Fruit fly (Drosophila melanogaster) whole organism, prepupa: Measurements from ENCODE around the gene Cpr66Cb.

ENCODE experiments used
- Blimp-1 ChIP-seq: fragments of 200-800 bp; sonication (Bioruptor generic); optimal IDR thresholded peaks from 3 replicates; lab custom pipeline; 2017; ENCODE audit warnings: missing biosample characterization, missing genetic modification characterization, mild to moderate bottlenecking, moderate library complexity, missing genetic modification reagents
- CG10631 ChIP-seq: fragments of 200-800 bp; sonication (Bioruptor generic); optimal IDR thresholded peaks from 2 replicates; lab custom pipeline; 2016; ENCODE audit warnings: missing biosample characterization, missing genetic modification characterization
- CG10669 ChIP-seq: fragments of 200-800 bp; sonication (Bioruptor generic); optimal IDR thresholded peaks from 3 replicates; lab custom pipeline; 2018; ENCODE audit warnings: missing biosample characterization, mild to moderate bottlenecking, missing genetic modification characterization, moderate library complexity
- CG11294 ChIP-seq: fragments of 200-800 bp; sonication (Bioruptor generic); IDR thresholded peaks from 2 replicates; pipeline ENCODE4 v1.3.6; 2022; ENCODE audit warnings: missing biosample characterization, missing genetic modification characterization
- CG11762 ChIP-seq: fragments of 200-800 bp; sonication (Bioruptor generic); optimal IDR thresholded peaks from 3 replicates; lab custom pipeline; 2016; ENCODE audit warnings: missing biosample characterization, missing genetic modification characterization; ENCODE audit not compliant: insufficient read depth
- CG11902 ChIP-seq: fragments of 200-800 bp; sonication (Bioruptor generic); optimal IDR thresholded peaks from 3 replicates; lab custom pipeline; 2016; ENCODE audit warnings: missing biosample characterization, missing genetic modification characterization
- CG15336 ChIP-seq: fragments of 200-800 bp; sonication (Bioruptor generic); IDR thresholded peaks from 2 replicates; pipeline ENCODE4 v1.3.6; 2022; ENCODE audit warnings: missing biosample characterization, missing genetic modification characterization
- CG1621 ChIP-seq: fragments of 200-800 bp; sonication (Bioruptor generic); optimal IDR thresholded peaks from 3 replicates; lab custom pipeline; 2018; ENCODE audit warnings: missing biosample characterization, mild to moderate bottlenecking, missing genetic modification characterization
- CG16779 ChIP-seq: fragments of 200-800 bp; sonication (Bioruptor generic); optimal IDR thresholded peaks from 3 replicates; lab custom pipeline; 2017; ENCODE audit warnings: missing biosample characterization, mild to moderate bottlenecking, missing genetic modification characterization
- CG31627 ChIP-seq: fragments of 200-800 bp; sonication (Bioruptor generic); optimal IDR thresholded peaks from 3 replicates; lab custom pipeline; 2016; ENCODE audit warnings: missing biosample characterization, missing genetic modification characterization
- CG32006 ChIP-seq: fragments of 200-800 bp; sonication (Bioruptor generic); optimal IDR thresholded peaks from 3 replicates; lab custom pipeline; 2017; ENCODE audit warnings: missing biosample characterization, mild to moderate bottlenecking, missing genetic modification characterization
- CG34406 ChIP-seq: fragments of 200-800 bp; sonication (Bioruptor generic); optimal IDR thresholded peaks from 3 replicates; lab custom pipeline; 2016; ENCODE audit warnings: missing biosample characterization, missing genetic modification characterization
- CG3919 ChIP-seq: fragments of 200-800 bp; sonication (Bioruptor generic); optimal IDR thresholded peaks from 3 replicates; lab custom pipeline; 2016; ENCODE audit warnings: missing biosample characterization, missing genetic modification characterization
- CG6163 ChIP-seq: fragments of 200-800 bp; sonication (Bioruptor generic); IDR thresholded peaks from 3 replicates; pipeline ENCODE4 v1.3.6; 2022; ENCODE audit warnings: missing biosample characterization, missing genetic modification characterization
- CG6276 ChIP-seq: fragments of 200-800 bp; sonication (Bioruptor generic); optimal IDR thresholded peaks from 2 replicates; lab custom pipeline; 2017; ENCODE audit warnings: missing biosample characterization, mild to moderate bottlenecking, missing genetic modification characterization
- CG6792 ChIP-seq: fragments of 200-800 bp; sonication (Bioruptor generic); optimal IDR thresholded peaks from 3 replicates; lab custom pipeline; 2016; ENCODE audit warnings: missing biosample characterization, missing genetic modification characterization
- CG6808 ChIP-seq: fragments of 200-800 bp; sonication (Bioruptor generic); optimal IDR thresholded peaks from 3 replicates; lab custom pipeline; 2017; ENCODE audit warnings: missing biosample characterization, missing genetic modification characterization, mild to moderate bottlenecking, moderate library complexity, missing genetic modification reagents
- CG6854 ChIP-seq: fragments of 200-800 bp; sonication (Bioruptor generic); optimal IDR thresholded peaks from 2 replicates; lab custom pipeline; 2017; ENCODE audit warnings: missing biosample characterization, mild to moderate bottlenecking, missing genetic modification characterization
- CG7368 ChIP-seq: fragments of 200-800 bp; sonication (Bioruptor generic); optimal IDR thresholded peaks from 3 replicates; lab custom pipeline; 2016; ENCODE audit warnings: missing biosample characterization, missing genetic modification characterization
- CG8119 ChIP-seq: fragments of 200-800 bp; sonication (Bioruptor generic); IDR thresholded peaks from 3 replicates; pipeline ENCODE4 v1.3.6; 2022; ENCODE audit warnings: missing biosample characterization, missing genetic modification characterization
- CG8319 ChIP-seq: fragments of 200-800 bp; sonication (Bioruptor generic); optimal IDR thresholded peaks from 3 replicates; lab custom pipeline; 2016; ENCODE audit warnings: missing biosample characterization, missing genetic modification characterization
- CG9139 ChIP-seq: fragments of 200-800 bp; sonication (Bioruptor generic); optimal IDR thresholded peaks from 3 replicates; lab custom pipeline; 2017; ENCODE audit warnings: missing biosample characterization, mild to moderate bottlenecking, missing genetic modification characterization
- Eip75B ChIP-seq: fragments of 200-800 bp; sonication (Bioruptor generic); optimal IDR thresholded peaks from 3 replicates; lab custom pipeline; 2016; ENCODE audit warnings: missing biosample characterization, missing genetic modification characterization
- Eip78C ChIP-seq: fragments of 200-800 bp; sonication (Bioruptor generic); peaks from one replicate; lab custom pipeline; 2016; ENCODE audit warnings: missing biosample characterization, missing genetic modification characterization
- Eip93F ChIP-seq: fragments of 200-800 bp; sonication (Bioruptor generic); optimal IDR thresholded peaks from 2 replicates; lab custom pipeline; 2016; ENCODE audit warnings: missing biosample characterization, mild to moderate bottlenecking, missing genetic modification characterization
- Ets21C ChIP-seq: fragments of 200-800 bp; sonication (Bioruptor generic); optimal IDR thresholded peaks from 3 replicates; lab custom pipeline; 2016; ENCODE audit warnings: missing biosample characterization, missing genetic modification characterization
- Gug ChIP-seq: fragments of 200-800 bp; sonication (Bioruptor generic); IDR thresholded peaks from 2 replicates; pipeline ENCODE4 v1.3.6; 2022; ENCODE audit warnings: missing biosample characterization, missing genetic modification characterization
- Hr38 ChIP-seq: sonication (Bioruptor generic); optimal IDR thresholded peaks from 2 replicates; lab custom pipeline; 2016; ENCODE audit warnings: missing biosample characterization, missing genetic modification characterization
- Hr39 ChIP-seq: fragments of 200-800 bp; sonication (Bioruptor generic); optimal IDR thresholded peaks from 2 replicates; lab custom pipeline; 2016; ENCODE audit warnings: missing biosample characterization, missing genetic modification characterization
- Hr4 ChIP-seq: fragments of 200-800 bp; sonication (Bioruptor generic); optimal IDR thresholded peaks from 3 replicates; lab custom pipeline; 2016; ENCODE audit warnings: missing biosample characterization, missing genetic modification characterization
- Lpt ChIP-seq: fragments of 200-800 bp; sonication (Bioruptor generic); optimal IDR thresholded peaks from 3 replicates; lab custom pipeline; 2016; ENCODE audit warnings: missing biosample characterization, missing genetic modification characterization
- Met ChIP-seq: fragments of 200-800 bp; sonication (Bioruptor generic); optimal IDR thresholded peaks from 3 replicates; lab custom pipeline; 2016; ENCODE audit warnings: missing biosample characterization, missing genetic modification characterization
- Sox102F ChIP-seq: fragments of 200-800 bp; sonication (Bioruptor generic); optimal IDR thresholded peaks from 2 replicates; lab custom pipeline; 2016; ENCODE audit warnings: missing biosample characterization, mild to moderate bottlenecking, missing genetic modification characterization
- Sox14 ChIP-seq: fragments of 200-800 bp; sonication (Bioruptor generic); optimal IDR thresholded peaks from 3 replicates; lab custom pipeline; 2016; ENCODE audit warnings: missing biosample characterization, missing genetic modification characterization
- achi ChIP-seq: fragments of 200-800 bp; sonication (Bioruptor generic); optimal IDR thresholded peaks from 3 replicates; lab custom pipeline; 2016; ENCODE audit warnings: missing biosample characterization, missing genetic modification characterization
- acj6 ChIP-seq: fragments of 200-800 bp; sonication (Bioruptor generic); optimal IDR thresholded peaks from 3 replicates; lab custom pipeline; 2016; ENCODE audit warnings: missing biosample characterization, missing genetic modification characterization
- cyc ChIP-seq: fragments of 200-800 bp; sonication (Bioruptor generic); optimal IDR thresholded peaks from 3 replicates; lab custom pipeline; 2016; ENCODE audit warnings: missing biosample characterization, missing genetic modification characterization
- dac ChIP-seq: fragments of 200-800 bp; sonication (Bioruptor generic); optimal IDR thresholded peaks from 2 replicates; lab custom pipeline; 2017; ENCODE audit warnings: missing biosample characterization, mild to moderate bottlenecking, missing genetic modification characterization
- dsx ChIP-seq: fragments of 200-800 bp; optimal IDR thresholded peaks from 3 replicates; lab custom pipeline; 2019; ENCODE audit warnings: missing biosample characterization, mild to moderate bottlenecking, missing genetic modification characterization, moderate library complexity; ENCODE audit not compliant: poor library complexity, severe bottlenecking
- eg ChIP-seq: fragments of 200-800 bp; sonication (Bioruptor generic); IDR thresholded peaks from 3 replicates; pipeline ENCODE4 v1.3.6; 2022; ENCODE audit warnings: missing biosample characterization, missing genetic modification characterization
- esn ChIP-seq: fragments of 200-800 bp; sonication (Bioruptor generic); optimal IDR thresholded peaks from 2 replicates; lab custom pipeline; 2016; ENCODE audit warnings: missing biosample characterization, mild to moderate bottlenecking, missing genetic modification characterization, moderate library complexity
- fd59A ChIP-seq: fragments of 200-800 bp; sonication (Bioruptor generic); optimal IDR thresholded peaks from 2 replicates; lab custom pipeline; 2017; ENCODE audit warnings: missing biosample characterization, mild to moderate bottlenecking, missing genetic modification characterization, missing genetic modification reagents
- fd85E ChIP-seq: fragments of 200-800 bp; sonication (Bioruptor generic); optimal IDR thresholded peaks from 3 replicates; lab custom pipeline; 2016; ENCODE audit warnings: missing biosample characterization, missing genetic modification characterization
- fkh ChIP-seq: fragments of 200-800 bp; sonication (Bioruptor generic); optimal IDR thresholded peaks from 3 replicates; lab custom pipeline; 2017; ENCODE audit warnings: missing biosample characterization, mild to moderate bottlenecking, missing genetic modification characterization, moderate library complexity
- lz ChIP-seq: fragments of 200-800 bp; sonication (Bioruptor generic); optimal IDR thresholded peaks from 3 replicates; lab custom pipeline; 2016; ENCODE audit warnings: missing biosample characterization, missing genetic modification characterization
- net ChIP-seq: fragments of 200-800 bp; sonication (Bioruptor generic); optimal IDR thresholded peaks from 3 replicates; lab custom pipeline; 2016; ENCODE audit warnings: missing biosample characterization, missing genetic modification characterization
- pdm3 ChIP-seq: fragments of 200-800 bp; sonication (Bioruptor generic); optimal IDR thresholded peaks from 3 replicates; lab custom pipeline; 2016; ENCODE audit warnings: missing biosample characterization, missing genetic modification characterization
- salr ChIP-seq, 2 experiments: fragments of 200-800 bp; sonication (Bioruptor generic); optimal IDR thresholded peaks; 3 replicates each; lab custom pipeline; 2016 to 2018; ENCODE audit warnings: missing biosample characterization in 2 of 2, missing genetic modification characterization in 2 of 2, mild to moderate bottlenecking in 1 of 2
- spab ChIP-seq: fragments of 200-800 bp; sonication (Bioruptor generic); optimal IDR thresholded peaks from 2 replicates; lab custom pipeline; 2017; ENCODE audit warnings: missing biosample characterization, mild to moderate bottlenecking, missing genetic modification characterization, missing genetic modification reagents
- ss ChIP-seq, 2 experiments: fragments of 200-800 bp; sonication (Bioruptor generic); optimal IDR thresholded peaks; 2 replicates in 1 of 2; 3 replicates in 1 of 2; lab custom pipeline; 2017 to 2018; ENCODE audit warnings: mild to moderate bottlenecking in 2 of 2, missing biosample characterization in 2 of 2, missing genetic modification characterization in 2 of 2, moderate library complexity in 1 of 2
- svp ChIP-seq: fragments of 200-800 bp; sonication (Bioruptor generic); peaks from one replicate; lab custom pipeline; 2016; ENCODE audit warnings: missing biosample characterization, missing genetic modification characterization
- topi ChIP-seq: fragments of 200-800 bp; sonication (Bioruptor generic); optimal IDR thresholded peaks from 3 replicates; lab custom pipeline; 2016; ENCODE audit warnings: missing biosample characterization, missing genetic modification characterization
- vri ChIP-seq: fragments of 200-800 bp; sonication (Bioruptor generic); optimal IDR thresholded peaks from 3 replicates; lab custom pipeline; 2016; ENCODE audit warnings: missing biosample characterization, mild to moderate bottlenecking, missing genetic modification characterization

Gene Cpr66Cb

DNA sequence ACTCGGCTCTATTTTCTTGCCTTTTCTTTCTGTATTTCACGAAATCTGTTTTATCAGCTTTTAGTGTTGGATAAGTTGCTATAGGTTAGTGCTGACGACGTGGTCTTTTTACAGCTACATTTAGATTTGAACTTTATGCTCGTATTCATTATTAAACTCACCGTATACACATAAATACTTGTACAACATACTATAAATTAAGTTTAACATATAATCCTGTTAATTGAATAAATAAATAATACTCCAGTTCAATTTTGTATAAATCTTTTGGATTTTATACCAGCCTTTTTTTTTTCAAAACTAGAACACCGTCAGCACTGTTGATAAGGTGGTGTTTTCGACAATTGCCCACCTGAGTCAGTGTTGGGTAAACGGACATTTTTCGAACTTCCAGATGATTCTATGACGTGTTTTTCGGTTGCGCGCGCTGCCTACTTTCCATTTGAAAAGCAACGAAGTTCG, 27.6 kb upstream of the Cpr66Cb start, which contains the start of gene BI-1:
Gene BI-1 (minus strand): TSS at position 51 of the 462 bp plus-strand sequence.
- TF ChIP-seq CG11902 (GFP tag; lab: Kevin White, UChicago) (no peak), CG3919 (GFP tag; lab: Kevin White, UChicago) (no peak), Eip93F (GFP tag; lab: Kevin White, UChicago) (no peak), CG34406 (GFP tag; lab: Kevin White, UChicago) (no peak), Sox14 (GFP tag; lab: Kevin White, UChicago) (peak; percentile 28), Hr39 (GFP tag; lab: Kevin White, UChicago) (no peak), CG11762 (GFP tag; lab: Kevin White, UChicago) (peak; percentile 43), Hr4 (GFP tag; lab: Kevin White, UChicago) (no peak), CG16779 (no peak), pdm3 (no peak), Eip75B (no peak), CG6276 (no peak), fkh (no peak), Blimp-1 (GFP tag; lab: Kevin White, UChicago) (no peak), esn (peak; percentile 75), CG7368 (GFP tag; lab: Kevin White, UChicago) (no peak), CG31627 (GFP tag; lab: Kevin White, UChicago) (peak; percentile 22), Lpt (GFP tag; lab: Kevin White, UChicago) (no peak), CG6854 (GFP tag; lab: Kevin White, UChicago) (no peak), CG10631 (GFP tag; lab: Kevin White, UChicago) (no peak), CG6808 (GFP tag; lab: Kevin White, UChicago) (peak; percentile 52), fd59A (GFP tag; lab: Kevin White, UChicago) (peak; percentile 16), Eip78C (GFP tag; lab: Kevin White, UChicago) (peak; percentile 80), CG6792 (GFP tag; lab: Kevin White, UChicago) (peak; percentile 37), svp (no peak), CG6163 (no peak), achi (no peak), vri (GFP tag; lab: Kevin White, UChicago) (no peak), lz (GFP tag; lab: Kevin White, UChicago) (peak; percentile 69), Gug (GFP tag; lab: Robert Waterston, UW) (no peak), eg (GFP tag; lab: Robert Waterston, UW) (no peak), topi (GFP tag; lab: Kevin White, UChicago) (peak; percentile 75), ss (GFP tag; optimal IDR thresholded peaks at IDR 0.05; lab: Kevin White, UChicago) (no peak), CG10669 (GFP tag; lab: Kevin White, UChicago) (no peak), cyc (GFP tag; lab: Kevin White, UChicago) (peak; percentile 59), dsx (GFP tag; lab: Kevin White, UChicago) (peak; percentile 67), Ets21C (GFP tag; lab: Kevin White, UChicago) (no peak), dac (GFP tag; lab: Kevin White, UChicago) (no peak), CG11294 (GFP tag; lab: Robert Waterston, UW) (no peak), net (no peak), Met (GFP tag; lab: Kevin White, UChicago) (no peak), CG9139 (no peak), acj6 (GFP tag; lab: Kevin White, UChicago) (no peak), CG8119 (GFP tag; lab: Robert Waterston, UW) (peak; percentile 22; the same call in 1 of the 3 replicates), Sox102F (no peak), CG8319 (GFP tag; lab: Kevin White, UChicago) (peak; percentile 63), CG32006 (GFP tag; lab: Kevin White, UChicago) (no peak), CG1621 (tag; lab: Kevin White, UChicago) (no peak), CG15336 (no peak), fd85E (GFP tag; lab: Kevin White, UChicago) (peak; percentile 38), Hr38 (GFP tag; lab: Kevin White, UChicago) (no peak), salr (GFP tag; optimal IDR thresholded peaks at IDR 0.05; lab: Kevin White, UChicago) (no peak), spab (no peak)
